Fruit fly (Drosophila melanogaster) whole organism: ENCODE results near the gene Pat1.

Source experiments
- CG8478 ChIP-seq: fragments of >200 bp; optimal IDR thresholded peaks from 2 replicates; lab custom pipeline; 2018; ENCODE audit warnings: inconsistent platforms
- Dll ChIP-seq: fragments of >200 bp; optimal IDR thresholded peaks from 2 replicates; lab custom pipeline; 2017
- EcR ChIP-seq, 2 experiments: fragments of >200 bp; optimal IDR thresholded peaks; 2 replicates each; lab custom pipeline; 2017; ENCODE audit warnings: missing biosample characterization in 2 of 2, missing genetic modification characterization in 2 of 2, missing genetic modification reagents in 2 of 2
- pan ChIP-seq: fragments of >200 bp; optimal IDR thresholded peaks from 2 replicates; lab custom pipeline; 2017
- psq ChIP-seq: fragments of >200 bp; optimal IDR thresholded peaks from 2 replicates; lab custom pipeline; 2017
- usp ChIP-seq: fragments of >200 bp; optimal IDR thresholded peaks from 2 replicates; lab custom pipeline; 2017; ENCODE audit warnings: missing biosample characterization, missing genetic modification characterization, mixed read lengths

Gene Pat1

DNA sequence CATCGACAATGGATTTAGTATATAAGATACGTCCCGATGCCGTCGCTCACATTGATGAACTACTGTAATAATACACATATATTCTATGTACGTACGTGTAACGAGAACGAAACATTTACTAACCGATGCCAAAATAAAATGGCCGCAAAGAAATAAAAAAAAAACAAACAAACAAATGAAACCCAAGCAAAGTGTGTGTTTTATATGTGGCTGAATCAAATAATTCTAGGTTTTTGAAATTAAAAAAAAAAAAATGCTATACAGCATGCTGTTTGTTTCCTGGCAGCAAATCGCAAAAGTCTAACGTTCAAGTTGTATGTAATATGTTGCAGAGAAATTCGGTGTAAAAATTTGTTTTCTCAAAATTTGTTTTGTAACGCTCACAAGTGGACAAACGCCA is 1.6 kb upstream of the Pat1 start, which contains the start of gene CG17717:
CG17717 (plus strand) TSS at position 301 of the 400 bp plus-strand sequence.
- TF ChIP-seq psq (lab: Kevin White, UChicago) (no peak), CG8478 (no peak), usp (no peak), EcR (GFP tag; optimal IDR thresholded peaks at IDR 0.05; lab: Kevin White, UChicago) (no peak), pan (lab: Kevin White, UChicago) (no peak)

dm6 chrX:6592093-6592492 is 1.5 kb downstream of the Pat1 start:
- no peak for TF ChIP-seq usp
- no peak for TF ChIP-seq EcR (GFP tag; optimal IDR thresholded peaks at IDR 0.05; lab: Kevin White, UChicago)
- TF ChIP-seq Dll (lab: Kevin White, UChicago), result no peak
- TF ChIP-seq psq (lab: Kevin White, UChicago), result no peak
- no peak for TF ChIP-seq pan (lab: Kevin White, UChicago)
- TF ChIP-seq CG8478, result no peak

DNA sequence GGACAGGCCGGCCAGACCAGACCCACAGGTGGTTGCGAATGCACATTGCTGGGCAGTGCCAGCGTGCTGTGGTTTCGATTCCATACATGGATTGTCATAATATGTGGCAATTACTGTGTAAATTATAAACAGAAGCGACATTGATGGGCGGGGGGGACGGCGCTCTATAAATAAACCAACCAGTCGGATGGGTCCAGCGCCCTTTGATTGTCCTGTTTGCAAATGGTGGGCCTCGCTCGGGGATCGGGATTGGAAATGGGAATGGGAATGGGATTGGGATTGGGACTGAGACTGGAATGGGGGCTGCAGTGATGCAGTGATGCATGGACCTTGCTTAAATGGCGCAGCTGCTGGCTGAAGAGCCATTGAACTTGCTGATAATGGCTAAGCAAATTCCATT is 2.2 kb downstream of the Pat1 start:
- TF ChIP-seq CG8478, result no peak
- no peak for TF ChIP-seq psq (lab: Kevin White, UChicago)
- TF ChIP-seq usp, result no peak
- TF ChIP-seq EcR (GFP tag; optimal IDR thresholded peaks at IDR 0.05; lab: Kevin White, UChicago), result no peak
- TF ChIP-seq Dll (lab: Kevin White, UChicago), result no peak
- no peak for TF ChIP-seq pan (lab: Kevin White, UChicago)

- no peak for TF ChIP-seq pan (lab: Kevin White, UChicago)
- no peak for TF ChIP-seq CG8478
- TF ChIP-seq psq (lab: Kevin White, UChicago), result no peak
- TF ChIP-seq Dll (lab: Kevin White, UChicago), result no peak
- TF ChIP-seq EcR (GFP tag; optimal IDR thresholded peaks at IDR 0.05; lab: Kevin White, UChicago), result no peak
- TF ChIP-seq usp, result no peak
These were observed 6.2 kb downstream of the Pat1 start, which contains the start of gene APC7 for dm6 chrX:6596788-6597187. APC7 (plus strand) TSS chrX:6597088.

DNA sequence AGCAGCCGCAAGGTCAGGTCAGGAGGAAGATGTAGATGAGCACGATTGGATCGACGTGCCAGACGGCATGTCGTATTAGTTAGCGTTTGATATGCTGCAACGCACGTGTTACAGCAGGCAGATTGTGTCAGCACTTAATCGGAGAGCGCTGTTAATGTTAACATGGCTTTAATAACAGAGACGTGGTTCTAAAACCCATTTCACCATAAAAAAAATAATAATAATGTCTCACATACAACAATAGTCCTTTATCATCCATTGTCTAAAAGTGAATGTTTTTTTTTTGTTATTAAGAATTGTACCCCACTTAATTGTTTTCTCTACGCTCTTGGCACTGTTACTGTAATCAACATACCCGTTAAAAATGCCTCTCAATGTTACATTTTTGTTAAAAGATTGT is 8.7 kb downstream of the Pat1 start:
- TF ChIP-seq EcR (GFP tag; optimal IDR thresholded peaks at IDR 0.05; lab: Kevin White, UChicago) (no peak), pan (lab: Kevin White, UChicago) (no peak), Dll (lab: Kevin White, UChicago) (no peak)

dm6 chrX:6599880-6600279 is 9.3 kb downstream of the Pat1 start, which contains the start of gene pigs:
pigs (plus strand) TSS chrX:6600062.
- TF ChIP-seq pan (lab: Kevin White, UChicago) (no peak), CG8478 (no peak), psq (lab: Kevin White, UChicago) (no peak), Dll (lab: Kevin White, UChicago) (no peak), EcR (GFP tag; optimal IDR thresholded peaks at IDR 0.05; lab: Kevin White, UChicago) (no peak), usp (no peak)

dm6 chrX:6601144-6601543 is 10.6 kb downstream of the Pat1 start:
- TF ChIP-seq Dll (lab: Kevin White, UChicago), result no peak
- TF ChIP-seq EcR (GFP tag; optimal IDR thresholded peaks at IDR 0.05; lab: Kevin White, UChicago), result no peak
- no peak for TF ChIP-seq pan (lab: Kevin White, UChicago)
- no peak for TF ChIP-seq psq (lab: Kevin White, UChicago)
- TF ChIP-seq usp, result no peak
- no peak for TF ChIP-seq CG8478

- TF ChIP-seq psq (lab: Kevin White, UChicago), result no peak
- no peak for TF ChIP-seq pan (lab: Kevin White, UChicago)
- TF ChIP-seq Dll (lab: Kevin White, UChicago), result no peak
- no peak for TF ChIP-seq CG8478
- no peak for TF ChIP-seq EcR (GFP tag; optimal IDR thresholded peaks at IDR 0.05; lab: Kevin White, UChicago)
- TF ChIP-seq usp, result no peak
These were observed 11.2 kb downstream of the Pat1 start for dm6 chrX:6601641-6602276.

dm6 chrX:6604706-6605105 is 14.1 kb downstream of the Pat1 start:
- TF ChIP-seq pan (lab: Kevin White, UChicago) (no peak), CG8478 (no peak), EcR (GFP tag; optimal IDR thresholded peaks at IDR 0.05; lab: Kevin White, UChicago) (no peak), psq (lab: Kevin White, UChicago) (no peak), usp (no peak), Dll (lab: Kevin White, UChicago) (no peak)

dm6 chrX:6611831-6612230 is 21.3 kb downstream of the Pat1 start:
- no peak for TF ChIP-seq Dll (lab: Kevin White, UChicago)

DNA sequence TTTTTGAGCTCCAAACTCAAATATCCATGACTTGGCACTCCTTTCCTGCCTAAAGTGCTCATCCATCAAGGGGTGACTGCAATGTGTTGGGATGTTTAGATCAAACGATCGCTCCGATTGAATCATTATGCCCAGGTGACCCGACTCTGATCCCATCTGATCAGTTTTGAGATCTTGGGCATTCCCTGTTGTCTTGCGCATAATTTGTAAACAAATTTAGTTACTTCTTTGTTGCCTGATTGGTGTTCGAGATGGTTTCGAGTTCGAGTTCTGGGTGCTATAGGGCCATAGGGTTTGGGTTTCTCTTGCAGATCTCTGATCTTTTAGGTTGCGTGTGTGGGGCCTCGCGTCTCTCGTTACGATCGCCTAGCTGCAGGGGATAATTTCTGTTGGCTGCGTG is 21.9 kb downstream of the Pat1 start:
- TF ChIP-seq psq (lab: Kevin White, UChicago), result no peak
- TF ChIP-seq usp, result no peak
- TF ChIP-seq Dll (lab: Kevin White, UChicago), result no peak
- TF ChIP-seq pan (lab: Kevin White, UChicago), result no peak
- TF ChIP-seq CG8478, result no peak
- TF ChIP-seq EcR (GFP tag; optimal IDR thresholded peaks at IDR 0.05; lab: Kevin White, UChicago), result no peak

DNA sequence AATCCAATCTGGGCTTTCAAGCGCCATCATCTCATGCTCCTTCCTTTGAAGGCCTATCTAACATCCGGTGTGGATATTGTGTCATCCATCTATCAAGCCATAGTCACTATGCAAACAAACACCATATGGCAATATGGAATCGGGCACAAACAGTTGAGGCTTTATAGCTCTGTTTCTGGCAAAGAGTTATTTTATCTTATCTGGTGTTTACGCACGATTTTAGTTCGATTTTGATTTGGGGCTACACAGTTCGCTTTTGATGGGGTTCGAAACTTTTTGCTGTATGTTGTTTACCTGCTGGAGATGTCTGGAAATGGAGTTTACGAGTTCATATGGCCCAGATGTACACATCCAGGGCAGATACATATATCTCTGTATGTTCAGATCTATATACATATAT is 23.0 kb downstream of the Pat1 start:
- TF ChIP-seq Dll (lab: Kevin White, UChicago) (no peak), usp (no peak), EcR (GFP tag; optimal IDR thresholded peaks at IDR 0.05; lab: Kevin White, UChicago) (no peak), pan (lab: Kevin White, UChicago) (no peak), CG8478 (no peak), psq (lab: Kevin White, UChicago) (no peak)

- TF ChIP-seq usp (no peak), psq (lab: Kevin White, UChicago) (no peak), EcR (GFP tag; optimal IDR thresholded peaks at IDR 0.05; lab: Kevin White, UChicago) (no peak), Dll (lab: Kevin White, UChicago) (no peak), CG8478 (no peak), pan (lab: Kevin White, UChicago) (no peak)
These were observed 23.7 kb downstream of the Pat1 start for dm6 chrX:6614266-6614665.
